Worm (Caenorhabditis elegans) whole organism, mixed stage, embryonic: Measurements from ENCODE around the gene rnh-2.

Experiments
- M03D4.4 ChIP-seq: sonication (generic microtip); optimal IDR thresholded peaks from 2 replicates; lab custom pipeline; 2017; ENCODE audit warnings: mild to moderate bottlenecking, missing genetic modification characterization, missing compliant biosample characterization
- bed-3 ChIP-seq: fragments of 200-800 bp; sonication (Bioruptor generic); optimal IDR thresholded peaks from 3 replicates; lab custom pipeline; 2018; ENCODE audit warnings: mild to moderate bottlenecking, missing genetic modification characterization, moderate library complexity, missing compliant biosample characterization
- blmp-1 ChIP-seq: fragments of 150-350 bp; optimal IDR thresholded peaks from 2 replicates; lab custom pipeline; 2014; ENCODE audit warnings: missing biosample characterization, missing genetic modification characterization
- ceh-39 ChIP-seq: fragments of 150-350 bp; optimal IDR thresholded peaks from 2 replicates; lab custom pipeline; 2014; ENCODE audit warnings: missing biosample characterization, missing genetic modification characterization
- ceh-43 ChIP-seq: fragments of 200-800 bp; sonication (Bioruptor generic); optimal IDR thresholded peaks from 2 replicates; lab custom pipeline; 2018; ENCODE audit warnings: mild to moderate bottlenecking, missing genetic modification characterization, moderate library complexity, missing compliant biosample characterization
- ceh-83 ChIP-seq: fragments of 200-800 bp; sonication (Bioruptor generic); optimal IDR thresholded peaks from 2 replicates; lab custom pipeline; 2018; ENCODE audit warnings: mild to moderate bottlenecking, missing genetic modification characterization, missing compliant biosample characterization
- ces-1 ChIP-seq: fragments of 150-350 bp; optimal IDR thresholded peaks from 2 replicates; lab custom pipeline; 2014; ENCODE audit warnings: missing biosample characterization, missing genetic modification reagents, missing genetic modification characterization
- cnd-1 ChIP-seq: fragments of 200-800 bp; sonication (Bioruptor generic); optimal IDR thresholded peaks from 2 replicates; lab custom pipeline; 2018; ENCODE audit warnings: mild to moderate bottlenecking, missing genetic modification characterization, missing compliant biosample characterization
- drap-1 ChIP-seq: fragments of 200-800 bp; sonication (Bioruptor generic); optimal IDR thresholded peaks from 3 replicates; lab custom pipeline; 2018; ENCODE audit warnings: mild to moderate bottlenecking, missing genetic modification characterization, missing compliant biosample characterization
- elt-1 ChIP-seq: sonication (generic microtip); optimal IDR thresholded peaks from 2 replicates; lab custom pipeline; 2017; ENCODE audit warnings: missing genetic modification characterization, mild to moderate bottlenecking, missing compliant biosample characterization, antibody characterized with exemption, moderate library complexity, borderline replicate concordance; ENCODE audit not compliant: insufficient read depth
- elt-3 ChIP-seq: fragments of 150-350 bp; optimal IDR thresholded peaks from 2 replicates; lab custom pipeline; 2014; ENCODE audit warnings: missing biosample characterization, missing genetic modification characterization
- flh-1 ChIP-seq: fragments of 200-800 bp; sonication (Bioruptor generic); optimal IDR thresholded peaks from 2 replicates; lab custom pipeline; 2018; ENCODE audit warnings: mild to moderate bottlenecking, missing genetic modification characterization, moderate library complexity, missing compliant biosample characterization
- ham-2 ChIP-seq: fragments of 200-800 bp; sonication (Bioruptor generic); optimal IDR thresholded peaks from 2 replicates; lab custom pipeline; 2018; ENCODE audit warnings: mild to moderate bottlenecking, missing genetic modification characterization, missing compliant biosample characterization
- hlh-1 ChIP-seq: fragments of 150-350 bp; optimal IDR thresholded peaks from 2 replicates; lab custom pipeline; 2014; ENCODE audit warnings: missing biosample characterization, missing genetic modification reagents, missing genetic modification characterization
- lin-13 ChIP-seq: fragments of 150-350 bp; optimal IDR thresholded peaks from 2 replicates; lab custom pipeline; 2014; ENCODE audit warnings: missing biosample characterization, missing genetic modification characterization
- lin-32 ChIP-seq: fragments of 200-800 bp; sonication (Bioruptor generic); optimal IDR thresholded peaks from 2 replicates; lab custom pipeline; 2018; ENCODE audit warnings: mild to moderate bottlenecking, missing genetic modification characterization, missing compliant biosample characterization
- lsy-2 ChIP-seq: fragments of 150-350 bp; optimal IDR thresholded peaks from 2 replicates; lab custom pipeline; 2014; ENCODE audit warnings: missing biosample characterization, missing genetic modification characterization
- mab-5 ChIP-seq: fragments of 150-350 bp; optimal IDR thresholded peaks from 2 replicates; lab custom pipeline; 2014; ENCODE audit warnings: missing biosample characterization, missing genetic modification characterization
- mep-1 ChIP-seq: fragments of 150-350 bp; optimal IDR thresholded peaks from 2 replicates; lab custom pipeline; 2017; ENCODE audit warnings: missing biosample characterization, missing genetic modification reagents, missing genetic modification characterization, inconsistent platforms
- mls-2 ChIP-seq: sonication (generic microtip); optimal IDR thresholded peaks from 2 replicates; lab custom pipeline; 2016; ENCODE audit warnings: mild to moderate bottlenecking, missing genetic modification characterization, moderate library complexity, missing compliant biosample characterization
- nhr-12 ChIP-seq: fragments of 150-350 bp; optimal IDR thresholded peaks from 2 replicates; lab custom pipeline; 2014; ENCODE audit warnings: missing biosample characterization, missing genetic modification characterization
- nhr-2 ChIP-seq: fragments of 150-350 bp; optimal IDR thresholded peaks from 2 replicates; lab custom pipeline; 2014; ENCODE audit warnings: missing biosample characterization, missing genetic modification characterization
- nhr-237 ChIP-seq: fragments of 150-350 bp; optimal IDR thresholded peaks from 2 replicates; lab custom pipeline; 2014; ENCODE audit warnings: missing biosample characterization, missing genetic modification characterization
- nhr-28 ChIP-seq: fragments of 150-350 bp; optimal IDR thresholded peaks from 2 replicates; lab custom pipeline; 2014; ENCODE audit warnings: missing biosample characterization, missing genetic modification characterization
- nhr-76 ChIP-seq: sonication (generic microtip); optimal IDR thresholded peaks from 2 replicates; lab custom pipeline; 2017; ENCODE audit warnings: missing biosample characterization, missing genetic modification characterization
- pha-4 ChIP-seq: fragments of 150-350 bp; optimal IDR thresholded peaks from 2 replicates; lab custom pipeline; 2018; ENCODE audit warnings: missing biosample characterization, missing genetic modification reagents, missing genetic modification characterization
- sem-2 ChIP-seq: fragments of 200-800 bp; sonication (Bioruptor generic); optimal IDR thresholded peaks from 2 replicates; lab custom pipeline; 2018; ENCODE audit warnings: mild to moderate bottlenecking, missing genetic modification characterization, missing compliant biosample characterization
- snpc-4 ChIP-seq: fragments of 150-350 bp; optimal IDR thresholded peaks from 2 replicates; lab custom pipeline; 2014; ENCODE audit warnings: missing biosample characterization, missing genetic modification characterization
- sptf-1 ChIP-seq: sonication (generic microtip); optimal IDR thresholded peaks from 2 replicates; lab custom pipeline; 2017; ENCODE audit warnings: mild to moderate bottlenecking, missing genetic modification characterization, moderate library complexity, missing compliant biosample characterization
- tbx-8 ChIP-seq: fragments of 200-800 bp; sonication (Bioruptor generic); optimal IDR thresholded peaks from 2 replicates; lab custom pipeline; 2018; ENCODE audit warnings: mild to moderate bottlenecking, missing genetic modification characterization, moderate library complexity, missing compliant biosample characterization
- unc-120 ChIP-seq: sonication (generic microtip); optimal IDR thresholded peaks from 2 replicates; lab custom pipeline; 2017; ENCODE audit warnings: missing genetic modification characterization, missing compliant biosample characterization; ENCODE audit not compliant: poor library complexity, severe bottlenecking
- unc-39 ChIP-seq: fragments of 150-350 bp; optimal IDR thresholded peaks from 2 replicates; lab custom pipeline; 2014; ENCODE audit warnings: missing biosample characterization, missing genetic modification characterization
- unc-62 ChIP-seq: fragments of 150-350 bp; optimal IDR thresholded peaks from 2 replicates; lab custom pipeline; 2014; ENCODE audit warnings: missing biosample characterization, missing genetic modification reagents, missing genetic modification characterization
- zip-8 ChIP-seq: fragments of 150-350 bp; optimal IDR thresholded peaks from 2 replicates; lab custom pipeline; 2014; ENCODE audit warnings: missing biosample characterization, missing genetic modification characterization
- ztf-11 ChIP-seq: fragments of 150-350 bp; optimal IDR thresholded peaks from 2 replicates; lab custom pipeline; 2014; ENCODE audit warnings: missing biosample characterization, missing genetic modification characterization

The rnh-2 gene

DNA sequence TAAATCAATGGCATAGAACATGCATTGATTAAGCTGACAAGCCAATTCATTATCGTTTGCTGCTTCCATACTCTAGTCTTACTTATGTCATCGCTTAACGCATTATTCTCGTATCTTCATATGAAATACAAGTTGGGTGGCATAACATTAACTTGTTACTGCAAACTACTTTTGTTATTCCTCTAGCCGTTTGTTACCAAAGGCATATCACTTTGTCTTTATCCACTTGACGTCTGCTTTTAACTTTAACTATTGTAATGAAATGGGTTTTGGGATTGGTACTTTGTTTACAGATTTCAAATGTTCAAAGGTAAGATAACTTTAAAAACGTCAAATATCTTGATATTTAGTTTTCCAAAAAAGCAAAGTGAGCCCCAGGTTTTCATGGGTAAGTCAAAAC is 19.1 kb downstream of the rnh-2 start, which contains the start of gene W01C9.2:
W01C9.2 (plus strand) TSS at position 301 of the 400 bp plus-strand sequence.
- TF ChIP-seq nhr-237 (tag; lab: Kevin White, UChicago) (no peak), elt-3 (no peak), unc-39 (tag; lab: Kevin White, UChicago) (no peak), nhr-2 (tag; lab: Kevin White, UChicago) (no peak), drap-1 (no peak), nhr-12 (no peak), unc-62 (GFP tag; lab: Kevin White, UChicago) (no peak), ham-2 (GFP tag; lab: Kevin White, UChicago) (no peak), blmp-1 (tag; lab: Kevin White, UChicago) (no peak), ztf-11 (tag; lab: Kevin White, UChicago) (no peak), sptf-1 (tag; lab: Kevin White, UChicago) (no peak), lin-13 (tag; lab: Kevin White, UChicago) (no peak), hlh-1 (tag; lab: Kevin White, UChicago) (no peak)

DNA sequence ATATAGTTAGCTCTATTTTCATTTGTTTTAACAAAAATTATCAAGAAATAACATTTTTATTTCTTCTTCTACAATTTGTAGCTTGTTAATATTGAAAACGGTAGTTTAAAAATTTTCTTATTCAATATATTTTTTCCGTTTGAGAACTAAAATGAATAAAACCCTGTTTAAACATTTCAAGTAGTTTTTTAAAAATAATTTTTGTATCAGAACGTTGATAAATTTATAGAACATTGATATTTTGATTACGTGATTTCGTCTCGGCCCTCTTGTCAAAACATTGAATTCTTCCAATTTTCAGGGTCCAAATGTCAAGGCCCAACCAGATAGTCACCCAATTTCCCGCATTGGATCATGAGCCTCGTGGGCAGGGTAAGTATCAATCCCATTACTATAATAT is 23.5 kb downstream of the rnh-2 start, which contains the start of gene pqn-73:
pqn-73 (plus strand) TSS at position 301 of the 400 bp plus-strand sequence.
- TF ChIP-seq elt-3 (no peak), drap-1 (no peak), nhr-12 (no peak), ceh-39 (tag; lab: Kevin White, UChicago) (no peak), mab-5 (tag; lab: Kevin White, UChicago) (no peak), bed-3 (no peak), blmp-1 (tag; lab: Kevin White, UChicago) (no peak), mep-1 (tag; lab: Kevin White, UChicago) (no peak), zip-8 (tag; lab: Kevin White, UChicago) (no peak), sptf-1 (tag; lab: Kevin White, UChicago) (no peak), ces-1 (GFP tag; lab: Kevin White, UChicago) (no peak), tbx-8 (no peak), unc-120 (tag; lab: Kevin White, UChicago) (no peak), snpc-4 (tag; lab: Kevin White, UChicago) (no peak), unc-62 (GFP tag; lab: Kevin White, UChicago) (no peak), lin-13 (tag; lab: Kevin White, UChicago) (no peak)
- TF ChIP-seq, all 35 proteins: peak for 0

DNA sequence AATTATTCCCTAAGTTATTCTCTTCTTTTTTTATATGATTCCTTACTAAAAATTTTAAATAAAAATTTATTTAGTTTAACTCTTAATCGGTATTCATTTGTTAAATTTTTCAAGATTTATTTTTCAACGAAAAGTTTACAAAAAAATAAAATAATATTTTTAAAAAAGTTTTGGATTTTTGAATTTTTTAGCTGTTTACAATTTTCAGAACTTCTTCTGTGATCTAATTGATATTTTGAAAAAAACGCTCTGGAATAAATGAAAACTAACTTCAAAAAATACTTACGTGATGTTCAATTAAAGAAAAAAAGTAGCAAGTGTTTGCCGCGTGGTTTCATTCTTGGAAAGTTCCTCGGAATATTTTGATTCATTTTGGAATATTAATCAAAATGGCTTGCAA is 28.4 kb downstream of the rnh-2 start, which contains the start of gene decr-1.2:
decr-1.2 (plus strand) TSS at position 301 of the 400 bp plus-strand sequence.
- no peak for TF ChIP-seq nhr-76 (tag; lab: Kevin White, UChicago)
- no peak for TF ChIP-seq unc-39 (tag; lab: Kevin White, UChicago)
- no peak for TF ChIP-seq flh-1 (GFP tag; lab: Kevin White, UChicago)
- TF ChIP-seq mab-5 (tag; lab: Kevin White, UChicago): no peak
- TF ChIP-seq lsy-2 (tag; lab: Kevin White, UChicago): no peak

DNA sequence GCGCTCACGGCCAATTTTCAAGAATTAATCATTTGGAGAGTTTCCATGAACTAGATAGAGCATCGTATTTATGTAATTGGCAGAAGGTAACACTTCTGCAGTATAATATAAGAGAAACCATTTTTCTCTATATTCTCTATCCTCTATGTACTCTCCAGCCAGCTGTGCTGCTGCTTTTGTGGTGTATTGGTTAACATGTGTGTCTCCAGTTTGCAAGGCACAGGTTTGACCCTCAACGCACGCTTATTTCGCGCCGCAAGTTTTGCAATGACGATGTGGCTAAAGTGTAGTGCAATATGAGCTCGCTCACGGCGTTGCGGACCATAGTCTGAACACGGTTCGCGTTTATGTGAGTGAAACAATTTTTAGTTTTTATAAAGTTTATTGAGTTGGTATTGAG is 30.0 kb downstream of the rnh-2 start:
- no peak for TF ChIP-seq ces-1 (GFP tag; lab: Kevin White, UChicago)
- no peak for TF ChIP-seq zip-8 (tag; lab: Kevin White, UChicago)
- no peak for TF ChIP-seq snpc-4 (tag; lab: Kevin White, UChicago)
- TF ChIP-seq flh-1 (GFP tag; lab: Kevin White, UChicago): peak; percentile 72
- no peak for TF ChIP-seq elt-3
- TF ChIP-seq mep-1 (tag; lab: Kevin White, UChicago): peak; percentile 27
- TF ChIP-seq unc-62 (GFP tag; lab: Kevin White, UChicago): peak; percentile 57
- no peak for TF ChIP-seq elt-1 (tag; lab: Kevin White, UChicago)
- peak; percentile 84 for TF ChIP-seq bed-3
- TF ChIP-seq ceh-39 (tag; lab: Kevin White, UChicago): no peak
- no peak for TF ChIP-seq sptf-1 (tag; lab: Kevin White, UChicago)
- no peak for TF ChIP-seq blmp-1 (tag; lab: Kevin White, UChicago)
- peak; percentile 17 for TF ChIP-seq lsy-2 (tag; lab: Kevin White, UChicago)
- TF ChIP-seq mls-2: peak; percentile 90
- peak; percentile 80 for TF ChIP-seq pha-4 (tag; lab: Kevin White, UChicago)
- peak; percentile 91 for TF ChIP-seq unc-39 (tag; lab: Kevin White, UChicago)
- peak; percentile 86 for TF ChIP-seq lin-32
- TF ChIP-seq tbx-8: peak; percentile 84
- TF ChIP-seq ztf-11 (tag; lab: Kevin White, UChicago): peak; percentile 29
- TF ChIP-seq nhr-76 (tag; lab: Kevin White, UChicago): no peak
- peak; percentile 74 for TF ChIP-seq hlh-1 (tag; lab: Kevin White, UChicago)
- TF ChIP-seq ceh-43: peak; percentile 85
- no peak for TF ChIP-seq lin-13 (tag; lab: Kevin White, UChicago)
- no peak for TF ChIP-seq nhr-2 (tag; lab: Kevin White, UChicago)
- TF ChIP-seq nhr-237 (tag; lab: Kevin White, UChicago): no peak
- TF ChIP-seq ham-2 (GFP tag; lab: Kevin White, UChicago): peak; percentile 89
- TF ChIP-seq nhr-28: peak; percentile 37
- TF ChIP-seq drap-1: no peak
- TF ChIP-seq ceh-83: peak; percentile 96
- peak; percentile 94 for TF ChIP-seq cnd-1
- peak; percentile 90 for TF ChIP-seq M03D4.4 (tag; lab: Kevin White, UChicago)
- TF ChIP-seq sem-2: peak; percentile 81
- TF ChIP-seq mab-5 (tag; lab: Kevin White, UChicago): no peak
- TF ChIP-seq nhr-12: no peak
- peak; percentile 68 for TF ChIP-seq unc-120 (tag; lab: Kevin White, UChicago)
